Fruit fly (Drosophila melanogaster) whole organism, prepupa: Measurements from ENCODE around the gene Ir7g.

Source experiments
- CG10631 ChIP-seq: fragments of 200-800 bp; sonication (Bioruptor generic); optimal IDR thresholded peaks from 2 replicates; lab custom pipeline; 2016; ENCODE audit warnings: missing biosample characterization, missing genetic modification characterization
- CG11294 ChIP-seq: fragments of 200-800 bp; sonication (Bioruptor generic); IDR thresholded peaks from 2 replicates; pipeline ENCODE4 v1.3.6; 2022; ENCODE audit warnings: missing biosample characterization, missing genetic modification characterization
- CG3032 ChIP-seq: fragments of 200-800 bp; optimal IDR thresholded peaks from 2 replicates; lab custom pipeline; 2019; ENCODE audit warnings: missing biosample characterization, mild to moderate bottlenecking, missing genetic modification characterization, moderate library complexity
- CG31627 ChIP-seq: fragments of 200-800 bp; sonication (Bioruptor generic); optimal IDR thresholded peaks from 3 replicates; lab custom pipeline; 2016; ENCODE audit warnings: missing biosample characterization, missing genetic modification characterization
- Eip75B ChIP-seq: fragments of 200-800 bp; sonication (Bioruptor generic); optimal IDR thresholded peaks from 3 replicates; lab custom pipeline; 2016; ENCODE audit warnings: missing biosample characterization, missing genetic modification characterization
- Gug ChIP-seq: fragments of 200-800 bp; sonication (Bioruptor generic); IDR thresholded peaks from 2 replicates; pipeline ENCODE4 v1.3.6; 2022; ENCODE audit warnings: missing biosample characterization, missing genetic modification characterization
- Hr4 ChIP-seq: fragments of 200-800 bp; sonication (Bioruptor generic); optimal IDR thresholded peaks from 3 replicates; lab custom pipeline; 2016; ENCODE audit warnings: missing biosample characterization, missing genetic modification characterization
- Smox ChIP-seq: fragments of 200-800 bp; sonication (Bioruptor generic); optimal IDR thresholded peaks from 3 replicates; lab custom pipeline; 2016; ENCODE audit warnings: missing biosample characterization, missing genetic modification characterization
- Sox102F ChIP-seq: fragments of 200-800 bp; sonication (Bioruptor generic); optimal IDR thresholded peaks from 2 replicates; lab custom pipeline; 2016; ENCODE audit warnings: missing biosample characterization, mild to moderate bottlenecking, missing genetic modification characterization
- Sox15 ChIP-seq: fragments of 200-800 bp; sonication (Bioruptor generic); optimal IDR thresholded peaks from 3 replicates; lab custom pipeline; 2016; ENCODE audit warnings: missing biosample characterization, missing genetic modification characterization
- dsx ChIP-seq: fragments of 200-800 bp; optimal IDR thresholded peaks from 3 replicates; lab custom pipeline; 2019; ENCODE audit warnings: missing biosample characterization, mild to moderate bottlenecking, missing genetic modification characterization, moderate library complexity; ENCODE audit not compliant: poor library complexity, severe bottlenecking
- esn ChIP-seq: fragments of 200-800 bp; sonication (Bioruptor generic); optimal IDR thresholded peaks from 2 replicates; lab custom pipeline; 2016; ENCODE audit warnings: missing biosample characterization, mild to moderate bottlenecking, missing genetic modification characterization, moderate library complexity
- fd85E ChIP-seq: fragments of 200-800 bp; sonication (Bioruptor generic); optimal IDR thresholded peaks from 3 replicates; lab custom pipeline; 2016; ENCODE audit warnings: missing biosample characterization, missing genetic modification characterization

- TF ChIP-seq CG3032 (tag; lab: Kevin White, UChicago) (no peak), Hr4 (no peak), CG31627 (GFP tag; lab: Kevin White, UChicago) (no peak), esn (no peak), Sox15 (no peak), CG11294 (GFP tag; lab: Robert Waterston, UW) (no peak), fd85E (GFP tag; lab: Kevin White, UChicago) (no peak), CG10631 (GFP tag; lab: Kevin White, UChicago) (no peak), Smox (no peak), Gug (GFP tag; lab: Robert Waterston, UW) (no peak), Eip75B (no peak), dsx (GFP tag; lab: Kevin White, UChicago) (no peak), Sox102F (GFP tag; lab: Kevin White, UChicago) (no peak)
Measured at dm6 chrX:7878736-7879135, 5.7 kb upstream of the Ir7g start, which contains the start of gene Ir7d.
